Worm (Caenorhabditis elegans) whole organism, mixed stage, embryonic: ENCODE results near the gene mthf-1.

Experiments used
- bed-3 ChIP-seq: fragments of 200-800 bp; sonication (Bioruptor generic); optimal IDR thresholded peaks from 3 replicates; lab custom pipeline; 2018; ENCODE audit warnings: mild to moderate bottlenecking, missing genetic modification characterization, moderate library complexity, missing compliant biosample characterization
- ceh-39 ChIP-seq: fragments of 150-350 bp; optimal IDR thresholded peaks from 2 replicates; lab custom pipeline; 2014; ENCODE audit warnings: missing biosample characterization, missing genetic modification characterization
- ceh-43 ChIP-seq: fragments of 200-800 bp; sonication (Bioruptor generic); optimal IDR thresholded peaks from 2 replicates; lab custom pipeline; 2018; ENCODE audit warnings: mild to moderate bottlenecking, missing genetic modification characterization, moderate library complexity, missing compliant biosample characterization
- ces-1 ChIP-seq: fragments of 150-350 bp; optimal IDR thresholded peaks from 2 replicates; lab custom pipeline; 2014; ENCODE audit warnings: missing biosample characterization, missing genetic modification reagents, missing genetic modification characterization
- cnd-1 ChIP-seq: fragments of 200-800 bp; sonication (Bioruptor generic); optimal IDR thresholded peaks from 2 replicates; lab custom pipeline; 2018; ENCODE audit warnings: mild to moderate bottlenecking, missing genetic modification characterization, missing compliant biosample characterization
- drap-1 ChIP-seq: fragments of 200-800 bp; sonication (Bioruptor generic); optimal IDR thresholded peaks from 3 replicates; lab custom pipeline; 2018; ENCODE audit warnings: mild to moderate bottlenecking, missing genetic modification characterization, missing compliant biosample characterization
- elt-1 ChIP-seq: sonication (generic microtip); optimal IDR thresholded peaks from 2 replicates; lab custom pipeline; 2017; ENCODE audit warnings: missing genetic modification characterization, mild to moderate bottlenecking, missing compliant biosample characterization, antibody characterized with exemption, moderate library complexity, borderline replicate concordance; ENCODE audit not compliant: insufficient read depth
- flh-1 ChIP-seq: fragments of 200-800 bp; sonication (Bioruptor generic); optimal IDR thresholded peaks from 2 replicates; lab custom pipeline; 2018; ENCODE audit warnings: mild to moderate bottlenecking, missing genetic modification characterization, moderate library complexity, missing compliant biosample characterization
- ham-2 ChIP-seq: fragments of 200-800 bp; sonication (Bioruptor generic); optimal IDR thresholded peaks from 2 replicates; lab custom pipeline; 2018; ENCODE audit warnings: mild to moderate bottlenecking, missing genetic modification characterization, missing compliant biosample characterization
- hlh-1 ChIP-seq: fragments of 150-350 bp; optimal IDR thresholded peaks from 2 replicates; lab custom pipeline; 2014; ENCODE audit warnings: missing biosample characterization, missing genetic modification reagents, missing genetic modification characterization
- lin-13 ChIP-seq: fragments of 150-350 bp; optimal IDR thresholded peaks from 2 replicates; lab custom pipeline; 2014; ENCODE audit warnings: missing biosample characterization, missing genetic modification characterization
- lin-32 ChIP-seq: fragments of 200-800 bp; sonication (Bioruptor generic); optimal IDR thresholded peaks from 2 replicates; lab custom pipeline; 2018; ENCODE audit warnings: mild to moderate bottlenecking, missing genetic modification characterization, missing compliant biosample characterization
- lsy-2 ChIP-seq: fragments of 150-350 bp; optimal IDR thresholded peaks from 2 replicates; lab custom pipeline; 2014; ENCODE audit warnings: missing biosample characterization, missing genetic modification characterization
- mab-5 ChIP-seq: fragments of 150-350 bp; optimal IDR thresholded peaks from 2 replicates; lab custom pipeline; 2014; ENCODE audit warnings: missing biosample characterization, missing genetic modification characterization
- mls-2 ChIP-seq: sonication (generic microtip); optimal IDR thresholded peaks from 2 replicates; lab custom pipeline; 2016; ENCODE audit warnings: mild to moderate bottlenecking, missing genetic modification characterization, moderate library complexity, missing compliant biosample characterization
- nhr-237 ChIP-seq: fragments of 150-350 bp; optimal IDR thresholded peaks from 2 replicates; lab custom pipeline; 2014; ENCODE audit warnings: missing biosample characterization, missing genetic modification characterization
- nhr-76 ChIP-seq: sonication (generic microtip); optimal IDR thresholded peaks from 2 replicates; lab custom pipeline; 2017; ENCODE audit warnings: missing biosample characterization, missing genetic modification characterization
- pha-4 ChIP-seq: fragments of 150-350 bp; optimal IDR thresholded peaks from 2 replicates; lab custom pipeline; 2018; ENCODE audit warnings: missing biosample characterization, missing genetic modification reagents, missing genetic modification characterization
- sem-2 ChIP-seq: fragments of 200-800 bp; sonication (Bioruptor generic); optimal IDR thresholded peaks from 2 replicates; lab custom pipeline; 2018; ENCODE audit warnings: mild to moderate bottlenecking, missing genetic modification characterization, missing compliant biosample characterization
- snpc-4 ChIP-seq: fragments of 150-350 bp; optimal IDR thresholded peaks from 2 replicates; lab custom pipeline; 2014; ENCODE audit warnings: missing biosample characterization, missing genetic modification characterization
- tbx-8 ChIP-seq: fragments of 200-800 bp; sonication (Bioruptor generic); optimal IDR thresholded peaks from 2 replicates; lab custom pipeline; 2018; ENCODE audit warnings: mild to moderate bottlenecking, missing genetic modification characterization, moderate library complexity, missing compliant biosample characterization
- unc-120 ChIP-seq: sonication (generic microtip); optimal IDR thresholded peaks from 2 replicates; lab custom pipeline; 2017; ENCODE audit warnings: missing genetic modification characterization, missing compliant biosample characterization; ENCODE audit not compliant: poor library complexity, severe bottlenecking
- unc-39 ChIP-seq: fragments of 150-350 bp; optimal IDR thresholded peaks from 2 replicates; lab custom pipeline; 2014; ENCODE audit warnings: missing biosample characterization, missing genetic modification characterization
- unc-62 ChIP-seq: fragments of 150-350 bp; optimal IDR thresholded peaks from 2 replicates; lab custom pipeline; 2014; ENCODE audit warnings: missing biosample characterization, missing genetic modification reagents, missing genetic modification characterization
- zip-8 ChIP-seq: fragments of 150-350 bp; optimal IDR thresholded peaks from 2 replicates; lab custom pipeline; 2014; ENCODE audit warnings: missing biosample characterization, missing genetic modification characterization
- ztf-11 ChIP-seq: fragments of 150-350 bp; optimal IDR thresholded peaks from 2 replicates; lab custom pipeline; 2014; ENCODE audit warnings: missing biosample characterization, missing genetic modification characterization

Gene mthf-1

DNA sequence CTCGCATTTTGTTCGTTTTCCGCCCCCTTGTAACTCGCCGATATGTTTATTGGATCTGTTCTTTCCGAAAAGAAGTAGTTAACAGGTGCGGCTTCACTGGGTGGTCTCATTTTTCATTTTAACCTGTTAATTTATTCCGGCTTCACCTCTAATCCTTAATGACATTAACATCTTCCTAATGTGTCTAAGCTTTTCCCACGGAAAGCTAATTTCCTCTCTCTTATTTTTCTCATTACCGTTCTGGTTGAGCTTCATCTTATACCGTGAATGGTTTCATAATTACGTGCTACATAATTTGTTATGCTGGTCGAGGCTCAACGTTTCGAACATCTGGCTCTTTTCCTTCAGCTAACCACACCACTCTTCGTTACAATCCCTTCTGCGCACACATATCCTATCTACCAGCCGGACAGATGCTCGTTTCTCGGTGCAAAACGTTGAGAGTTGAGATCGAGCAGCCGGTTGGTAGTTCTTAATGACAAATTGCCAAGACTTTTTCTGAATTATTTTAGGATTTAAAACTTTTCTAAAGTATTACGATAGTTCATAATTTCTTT lies 31.8 kb upstream of the mthf-1 start:
- TF ChIP-seq mab-5 (tag; lab: Kevin White, UChicago), result no peak
- no peak for TF ChIP-seq pha-4 (tag; lab: Kevin White, UChicago)
- TF ChIP-seq ceh-43 (GFP tag; lab: Kevin White, UChicago), result peak; percentile 6
- TF ChIP-seq cnd-1 (tag; lab: Kevin White, UChicago), result peak; percentile 64
- TF ChIP-seq hlh-1, result peak; percentile 66
- TF ChIP-seq ces-1 (GFP tag; lab: Kevin White, UChicago), result peak; percentile 90
- no peak for TF ChIP-seq tbx-8 (GFP tag; lab: Kevin White, UChicago)
- TF ChIP-seq flh-1 (GFP tag; lab: Kevin White, UChicago), result no peak
- TF ChIP-seq lin-32 (GFP tag; lab: Kevin White, UChicago), result peak; percentile 81
- no peak for TF ChIP-seq zip-8 (tag; lab: Kevin White, UChicago)
- TF ChIP-seq ztf-11 (tag; lab: Kevin White, UChicago), result peak; percentile 62
- peak; percentile 68 for TF ChIP-seq mls-2 (tag; lab: Kevin White, UChicago)

DNA sequence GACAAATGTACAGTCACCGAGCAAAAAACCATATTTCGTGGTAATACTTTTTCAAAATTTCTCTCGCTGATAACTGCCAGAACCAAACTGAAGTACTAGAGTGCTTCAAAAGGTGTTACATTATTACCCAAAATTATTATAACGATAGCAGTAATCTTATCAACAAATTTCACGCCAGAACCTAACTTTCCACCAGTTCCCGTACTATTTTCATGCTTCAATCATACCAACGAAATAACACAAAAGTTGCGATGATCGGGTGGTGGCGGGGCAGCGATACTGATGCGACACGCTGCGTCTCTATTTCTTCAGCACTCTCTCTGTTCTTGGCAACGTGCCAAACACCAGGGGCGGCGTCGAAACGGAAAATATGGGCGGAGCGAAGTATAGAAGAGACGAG lies 31.3 kb upstream of the mthf-1 start:
- TF ChIP-seq bed-3 (GFP tag; lab: Kevin White, UChicago), result no peak
- peak; percentile 20 for TF ChIP-seq unc-120 (tag; lab: Kevin White, UChicago)

DNA sequence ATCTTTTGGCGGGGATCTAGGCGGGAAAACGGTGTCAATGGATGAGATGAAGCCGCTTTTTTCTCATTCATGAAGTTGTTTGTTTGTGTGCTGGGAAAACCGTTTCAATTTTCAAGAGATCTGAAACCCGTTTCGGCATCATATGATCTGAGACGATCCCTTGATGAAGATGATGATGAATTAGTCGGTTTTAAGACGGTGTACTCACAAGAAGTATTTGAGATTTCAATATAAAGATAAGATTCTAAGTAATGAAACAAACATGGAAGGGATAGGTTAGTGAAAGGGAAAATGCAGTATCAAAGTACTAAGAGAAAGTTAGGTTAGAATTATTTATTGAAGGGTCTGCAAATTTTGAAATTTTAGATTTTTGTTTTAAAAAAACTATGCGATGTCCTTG lies 30.5 kb upstream of the mthf-1 start:
- TF ChIP-seq mab-5 (tag; lab: Kevin White, UChicago) (no peak), ces-1 (GFP tag; lab: Kevin White, UChicago) (no peak), tbx-8 (GFP tag; lab: Kevin White, UChicago) (no peak), drap-1 (GFP tag; lab: Kevin White, UChicago) (no peak), sem-2 (GFP tag; lab: Kevin White, UChicago) (no peak), zip-8 (tag; lab: Kevin White, UChicago) (no peak), cnd-1 (tag; lab: Kevin White, UChicago) (no peak), ztf-11 (tag; lab: Kevin White, UChicago) (no peak), unc-39 (tag; lab: Kevin White, UChicago) (no peak), bed-3 (GFP tag; lab: Kevin White, UChicago) (no peak), lin-13 (tag; lab: Kevin White, UChicago) (no peak), lsy-2 (tag; lab: Kevin White, UChicago) (no peak), nhr-76 (tag; lab: Kevin White, UChicago) (no peak), ham-2 (GFP tag; lab: Kevin White, UChicago) (no peak), ceh-43 (GFP tag; lab: Kevin White, UChicago) (no peak), unc-120 (tag; lab: Kevin White, UChicago) (no peak)
- TF ChIP-seq, all 35 proteins: peak for 0

DNA sequence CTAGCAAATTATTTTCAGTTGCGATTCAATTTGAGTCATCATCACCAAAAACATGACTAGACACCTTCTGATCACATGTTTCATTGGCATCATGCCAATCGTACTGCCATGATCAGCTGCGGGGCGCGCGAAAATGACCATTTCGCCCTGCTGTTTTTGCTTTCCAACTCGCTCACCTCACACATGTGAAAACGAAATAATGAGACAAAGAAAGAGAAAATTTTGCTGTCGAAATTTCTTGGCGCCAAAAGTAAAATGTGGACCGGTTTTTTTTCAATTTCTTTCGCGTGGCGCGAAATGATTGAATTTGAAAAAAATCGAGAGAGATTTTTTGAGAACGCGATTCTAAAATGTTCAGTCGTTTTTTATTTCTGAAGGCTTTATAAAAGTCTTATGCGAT lies 29.2 kb upstream of the mthf-1 start:
- TF ChIP-seq ceh-39, result no peak
- TF ChIP-seq, all 35 proteins: peak for 0

DNA sequence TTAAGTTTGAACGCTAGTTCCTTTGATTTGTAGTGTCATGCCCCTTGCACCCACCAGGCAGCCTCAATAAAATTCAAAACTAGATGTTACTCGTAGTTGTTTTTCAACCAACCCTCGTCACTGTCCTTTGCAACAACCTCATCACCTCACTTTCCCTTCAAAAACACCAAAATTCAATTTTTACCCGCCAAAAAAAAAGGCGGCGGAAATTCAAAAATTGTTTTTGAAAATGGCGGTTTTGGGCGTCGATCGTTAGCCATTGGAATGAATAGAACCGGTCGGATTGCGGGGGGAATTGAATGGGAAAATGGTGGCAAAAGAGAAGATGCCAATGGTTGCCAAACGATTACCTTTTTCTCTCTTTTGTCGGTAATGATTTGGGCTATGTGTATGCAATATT lies 28.4 kb upstream of the mthf-1 start:
- TF ChIP-seq ceh-39, result no peak
- no peak for TF ChIP-seq nhr-237 (tag; lab: Kevin White, UChicago)
- no peak for TF ChIP-seq mls-2 (tag; lab: Kevin White, UChicago)
- no peak for TF ChIP-seq cnd-1 (tag; lab: Kevin White, UChicago)
- no peak for TF ChIP-seq tbx-8 (GFP tag; lab: Kevin White, UChicago)
- TF ChIP-seq lsy-2 (tag; lab: Kevin White, UChicago), result no peak

DNA sequence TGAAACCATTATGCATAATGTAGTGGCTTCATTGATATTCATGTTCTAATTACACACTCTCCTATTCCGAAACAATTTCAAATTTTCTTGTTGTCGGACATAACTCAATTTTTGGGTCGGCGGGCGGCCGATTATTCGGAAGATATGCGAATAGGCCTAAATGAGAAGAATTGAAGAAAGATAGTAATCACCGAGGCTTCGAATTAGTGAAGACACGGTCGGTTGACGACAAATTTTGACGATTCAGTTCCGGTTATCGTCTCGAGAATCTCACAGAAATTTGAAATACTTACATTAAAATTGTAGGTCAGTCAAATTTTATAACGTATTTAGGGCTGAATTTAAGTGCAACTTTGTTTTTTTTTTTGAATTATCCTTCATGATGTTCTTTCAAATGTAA lies 25.6 kb upstream of the mthf-1 start:
- TF ChIP-seq cnd-1 (tag; lab: Kevin White, UChicago) (no peak), elt-1 (tag; lab: Kevin White, UChicago) (peak; percentile 62), ceh-39 (no peak), unc-39 (tag; lab: Kevin White, UChicago) (no peak), unc-120 (tag; lab: Kevin White, UChicago) (no peak), tbx-8 (GFP tag; lab: Kevin White, UChicago) (no peak), snpc-4 (tag; lab: Kevin White, UChicago) (no peak), lin-32 (GFP tag; lab: Kevin White, UChicago) (no peak), ces-1 (GFP tag; lab: Kevin White, UChicago) (peak; percentile 86), ham-2 (GFP tag; lab: Kevin White, UChicago) (no peak), bed-3 (GFP tag; lab: Kevin White, UChicago) (no peak), hlh-1 (no peak), unc-62 (no peak), nhr-76 (tag; lab: Kevin White, UChicago) (no peak)
- TF ChIP-seq, all 35 proteins: peak for 2
